Fruit fly (Drosophila melanogaster): ENCODE results near the gene Oamb.

DNA sequence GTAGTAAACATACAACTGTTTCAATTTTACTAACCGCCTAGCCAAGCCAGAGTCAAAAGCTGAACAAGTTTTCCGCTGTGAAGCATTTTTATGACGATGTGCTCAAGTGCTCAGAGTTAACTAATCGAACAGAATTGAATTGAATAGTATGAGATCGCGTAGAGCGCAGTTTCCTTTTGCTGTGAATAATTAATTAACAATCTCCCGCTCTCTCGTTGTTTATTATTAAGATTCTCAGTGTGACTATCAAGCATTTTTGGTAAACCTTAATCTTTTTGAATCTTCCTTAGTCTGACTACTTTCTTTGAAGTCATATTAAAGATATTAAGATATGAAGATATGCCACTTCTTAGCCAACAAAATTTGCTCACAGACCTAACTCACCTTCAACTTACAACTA is 30.9 kb upstream of the Oamb start, which contains the start of gene CG31200:
- TF ChIP-seq Hr83 (GFP tag; optimal IDR thresholded peaks at IDR 0.05; ENCODE audit: poor library complexity, severe bottlenecking) (no peak), CrebA (GFP tag; optimal IDR thresholded peaks at IDR 0.05; ENCODE audit: borderline replicate concordance) (no peak), Hr78 (GFP tag; optimal IDR thresholded peaks at IDR 0.05) (no peak), Dif (GFP tag; optimal IDR thresholded peaks at IDR 0.05; ENCODE audit: partially characterized antibody) (no peak), Dfd (GFP tag; optimal IDR thresholded peaks at IDR 0.05) (no peak), N (GFP tag; optimal IDR thresholded peaks at IDR 0.05) (no peak), h (GFP tag; optimal IDR thresholded peaks at IDR 0.05) (no peak), fru (GFP tag; optimal IDR thresholded peaks at IDR 0.05) (no peak), lola (GFP tag; optimal IDR thresholded peaks at IDR 0.05) (no peak), Myc (optimal IDR thresholded peaks at IDR 0.05) (no peak), Mio (GFP tag; optimal IDR thresholded peaks at IDR 0.05) (no peak)

All from whole organism, wandering third instar larva.